Worm (Caenorhabditis elegans): Measurements from ENCODE around the gene mboa-2.

ce11 chrV:11076403-11076802, 45.9 kb downstream of the mboa-2 start:
- TF ChIP-seq tra-4 (tag; optimal IDR thresholded peaks at IDR 0.05) (no peak), ama-1 (optimal IDR thresholded peaks at IDR 0.05) (no peak), sea-1 (GFP tag; conservative IDR thresholded peaks at IDR 0.05) (no peak)
